Worm (Caenorhabditis elegans): ENCODE results near the gene C25F9.16.

DNA sequence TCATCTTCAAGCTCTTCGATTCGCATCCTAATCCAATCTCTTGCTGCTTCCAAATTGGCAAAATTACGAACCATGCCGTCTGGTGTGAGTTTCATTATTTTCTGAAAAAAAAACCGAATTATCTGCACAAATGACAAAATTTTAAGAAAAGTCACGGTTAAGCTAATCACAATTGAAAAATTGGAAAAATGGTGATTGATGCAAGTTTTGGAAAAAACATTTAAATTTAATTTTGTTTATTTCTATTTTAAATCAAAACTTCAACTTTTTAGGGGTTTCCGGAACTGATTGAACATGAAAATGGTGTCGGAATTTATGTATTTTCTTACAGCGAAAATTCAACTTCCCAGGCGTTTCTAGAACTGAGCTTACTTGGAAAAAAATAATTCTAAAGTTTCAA is 31.3 kb upstream of the C25F9.16 start, which contains the start of gene C25F9.12:
- TF ChIP-seq egrh-3 (GFP tag; IDR thresholded peaks at IDR 0.05): no peak
- no peak for TF ChIP-seq tbx-9 (tag; optimal IDR thresholded peaks at IDR 0.05; ENCODE audit: borderline replicate concordance)
- no peak for TF ChIP-seq T07F8.4 (tag; optimal IDR thresholded peaks at IDR 0.05)
- no peak for TF ChIP-seq unc-62 (GFP tag; optimal IDR thresholded peaks at IDR 0.05)
- TF ChIP-seq lin-35 (GFP tag; optimal IDR thresholded peaks at IDR 0.05): no peak
- TF ChIP-seq F49E8.2 (tag; optimal IDR thresholded peaks at IDR 0.05; ENCODE audit: insufficient read depth): no peak
- no peak for TF ChIP-seq lsl-1 (GFP tag; optimal IDR thresholded peaks at IDR 0.05)
- TF ChIP-seq atf-7 (tag; optimal IDR thresholded peaks at IDR 0.05): no peak
- no peak for TF ChIP-seq Y95B8A.8 (GFP tag; IDR thresholded peaks at IDR 0.05)
- TF ChIP-seq madf-10 (tag; optimal IDR thresholded peaks at IDR 0.05): no peak
